Fruit fly (Drosophila melanogaster) whole organism, pupa: ENCODE measurements around the gene MCTS1.

ENCODE experiments used
- CG17806 ChIP-seq: fragments of 200-800 bp; sonication (Bioruptor generic); optimal IDR thresholded peaks from 2 replicates; lab custom pipeline; 2018; ENCODE audit warnings: missing biosample characterization, mild to moderate bottlenecking, missing genetic modification characterization, moderate library complexity
- CG32121 ChIP-seq: fragments of 200-800 bp; sonication (Bioruptor generic); IDR thresholded peaks from 2 replicates; pipeline ENCODE4 v1.3.6; 2022; ENCODE audit warnings: missing biosample characterization, missing genetic modification characterization
- CG34367 ChIP-seq: fragments of 200-800 bp; sonication (Bioruptor generic); optimal IDR thresholded peaks from 2 replicates; lab custom pipeline; 2018; ENCODE audit warnings: missing biosample characterization, mild to moderate bottlenecking, missing genetic modification characterization
- CG4496 ChIP-seq: fragments of 200-800 bp; sonication (Bioruptor generic); IDR thresholded peaks from 3 replicates; pipeline ENCODE4 v1.3.6; 2022; ENCODE audit warnings: missing biosample characterization, missing genetic modification characterization
- CG8159 ChIP-seq: fragments of 200-800 bp; sonication (Bioruptor generic); optimal IDR thresholded peaks from 3 replicates; lab custom pipeline; 2018; ENCODE audit warnings: missing biosample characterization, mild to moderate bottlenecking, missing genetic modification characterization, moderate library complexity
- CG9948 ChIP-seq: fragments of 200-800 bp; sonication (Bioruptor generic); optimal IDR thresholded peaks from 2 replicates; lab custom pipeline; 2018; ENCODE audit warnings: missing biosample characterization, mild to moderate bottlenecking, missing genetic modification characterization, moderate library complexity
- D1 ChIP-seq: fragments of 200-800 bp; sonication (Bioruptor generic); optimal IDR thresholded peaks from 2 replicates; lab custom pipeline; 2018; ENCODE audit warnings: missing biosample characterization, mild to moderate bottlenecking, missing genetic modification characterization, moderate library complexity
- Ets98B ChIP-seq: fragments of 200-800 bp; sonication (Bioruptor generic); IDR thresholded peaks from 2 replicates; pipeline ENCODE4 v1.3.6; 2022; ENCODE audit warnings: missing biosample characterization, missing genetic modification characterization
- Pif1B ChIP-seq: fragments of 200-800 bp; sonication (Bioruptor generic); optimal IDR thresholded peaks from 3 replicates; lab custom pipeline; 2016; ENCODE audit warnings: missing biosample characterization, missing genetic modification characterization
- fd96Ca ChIP-seq: fragments of 200-800 bp; sonication (Bioruptor generic); IDR thresholded peaks from 3 replicates; pipeline ENCODE4 v1.3.6; 2022; ENCODE audit warnings: missing biosample characterization, missing genetic modification characterization
- rn ChIP-seq: fragments of 200-800 bp; sonication (Bioruptor generic); IDR thresholded peaks from 2 replicates; pipeline ENCODE4 v1.3.6; 2022; ENCODE audit warnings: missing biosample characterization, missing genetic modification characterization

dm6 chrX:5989368-5989767, 48.3 kb upstream of the MCTS1 start:
- TF ChIP-seq Pif1B (GFP tag; lab: Kevin White, UChicago) (no peak), CG34367 (tag; lab: Kevin White, UChicago) (no peak), rn (GFP tag; lab: Robert Waterston, UW) (no peak), CG9948 (tag; lab: Kevin White, UChicago) (no peak), fd96Ca (GFP tag; lab: Robert Waterston, UW) (no peak), CG32121 (GFP tag; lab: Robert Waterston, UW) (no peak), D1 (tag; lab: Kevin White, UChicago) (no peak), CG4496 (peak; percentile 56; the same call in 1 of the 3 replicates), CG8159 (tag; lab: Kevin White, UChicago) (no peak), CG17806 (no peak), Ets98B (GFP tag; lab: Robert Waterston, UW) (no peak)
